Fruit fly (Drosophila melanogaster) whole organism, pupa: ENCODE results near the gene CG7084.
"Not testable (repeated sequence)": the region's sequence is repeated elsewhere in the genome, so short reads cannot be mapped to it uniquely, and the experiment has no call there.

ENCODE experiments used
- CG10348 ChIP-seq: fragments of 200-800 bp; sonication (Bioruptor generic); IDR thresholded peaks from 2 replicates; pipeline ENCODE4 v1.3.6; 2022; ENCODE audit warnings: missing biosample characterization, missing genetic modification characterization
- CG12605 ChIP-seq: fragments of 200-800 bp; sonication (Bioruptor generic); IDR thresholded peaks from 2 replicates; pipeline ENCODE4 v1.3.6; 2022; ENCODE audit warnings: missing biosample characterization, missing genetic modification characterization
- CG13204 ChIP-seq: fragments of 200-800 bp; sonication (Bioruptor generic); optimal IDR thresholded peaks from 2 replicates; lab custom pipeline; 2018; ENCODE audit warnings: missing biosample characterization, mild to moderate bottlenecking, missing genetic modification characterization, moderate library complexity
- CG14655 ChIP-seq: fragments of 200-800 bp; sonication (Bioruptor generic); optimal IDR thresholded peaks from 3 replicates; lab custom pipeline; 2017; ENCODE audit warnings: mild to moderate bottlenecking, missing biosample characterization, missing genetic modification reagents, missing genetic modification characterization
- CG15710 ChIP-seq: fragments of 200-800 bp; sonication (Bioruptor generic); optimal IDR thresholded peaks from 2 replicates; lab custom pipeline; 2018; ENCODE audit warnings: missing biosample characterization, mild to moderate bottlenecking, missing genetic modification characterization, moderate library complexity
- CG17806 ChIP-seq: fragments of 200-800 bp; sonication (Bioruptor generic); optimal IDR thresholded peaks from 2 replicates; lab custom pipeline; 2018; ENCODE audit warnings: missing biosample characterization, mild to moderate bottlenecking, missing genetic modification characterization, moderate library complexity
- CG32121 ChIP-seq: fragments of 200-800 bp; sonication (Bioruptor generic); IDR thresholded peaks from 2 replicates; pipeline ENCODE4 v1.3.6; 2022; ENCODE audit warnings: missing biosample characterization, missing genetic modification characterization
- CG34367 ChIP-seq: fragments of 200-800 bp; sonication (Bioruptor generic); optimal IDR thresholded peaks from 2 replicates; lab custom pipeline; 2018; ENCODE audit warnings: missing biosample characterization, mild to moderate bottlenecking, missing genetic modification characterization
- CG4496 ChIP-seq: fragments of 200-800 bp; sonication (Bioruptor generic); IDR thresholded peaks from 3 replicates; pipeline ENCODE4 v1.3.6; 2022; ENCODE audit warnings: missing biosample characterization, missing genetic modification characterization
- CG8159 ChIP-seq: fragments of 200-800 bp; sonication (Bioruptor generic); optimal IDR thresholded peaks from 3 replicates; lab custom pipeline; 2018; ENCODE audit warnings: missing biosample characterization, mild to moderate bottlenecking, missing genetic modification characterization, moderate library complexity
- CG8301 ChIP-seq: fragments of 200-800 bp; sonication (Bioruptor generic); optimal IDR thresholded peaks from 2 replicates; lab custom pipeline; 2018; ENCODE audit warnings: missing biosample characterization, mild to moderate bottlenecking, missing genetic modification characterization
- CG9948 ChIP-seq: fragments of 200-800 bp; sonication (Bioruptor generic); optimal IDR thresholded peaks from 2 replicates; lab custom pipeline; 2018; ENCODE audit warnings: missing biosample characterization, mild to moderate bottlenecking, missing genetic modification characterization, moderate library complexity
- D1 ChIP-seq: fragments of 200-800 bp; sonication (Bioruptor generic); optimal IDR thresholded peaks from 2 replicates; lab custom pipeline; 2018; ENCODE audit warnings: missing biosample characterization, mild to moderate bottlenecking, missing genetic modification characterization, moderate library complexity
- EcR ChIP-seq: fragments of 200-800 bp; sonication (Bioruptor generic); optimal IDR thresholded peaks from 3 replicates; lab custom pipeline; 2019; ENCODE audit warnings: missing biosample characterization, missing genetic modification characterization, mild to moderate bottlenecking, moderate library complexity, missing genetic modification reagents
- Ets98B ChIP-seq: fragments of 200-800 bp; sonication (Bioruptor generic); IDR thresholded peaks from 2 replicates; pipeline ENCODE4 v1.3.6; 2022; ENCODE audit warnings: missing biosample characterization, missing genetic modification characterization
- Pif1A ChIP-seq: fragments of 200-800 bp; sonication (Bioruptor generic); optimal IDR thresholded peaks from 3 replicates; lab custom pipeline; 2016; ENCODE audit warnings: missing biosample characterization, missing genetic modification characterization
- Pif1B ChIP-seq: fragments of 200-800 bp; sonication (Bioruptor generic); optimal IDR thresholded peaks from 3 replicates; lab custom pipeline; 2016; ENCODE audit warnings: missing biosample characterization, missing genetic modification characterization
- Snoo ChIP-seq: fragments of 200-800 bp; sonication (Bioruptor generic); optimal IDR thresholded peaks from 3 replicates; lab custom pipeline; 2017; ENCODE audit warnings: missing biosample characterization, mild to moderate bottlenecking, missing genetic modification characterization, inconsistent platforms
- fd96Ca ChIP-seq: fragments of 200-800 bp; sonication (Bioruptor generic); IDR thresholded peaks from 3 replicates; pipeline ENCODE4 v1.3.6; 2022; ENCODE audit warnings: missing biosample characterization, missing genetic modification characterization
- gl ChIP-seq: fragments of 200-800 bp; sonication (Bioruptor generic); optimal IDR thresholded peaks from 2 replicates; lab custom pipeline; 2018; ENCODE audit warnings: missing biosample characterization, mild to moderate bottlenecking, missing genetic modification characterization
- rn ChIP-seq: fragments of 200-800 bp; sonication (Bioruptor generic); IDR thresholded peaks from 2 replicates; pipeline ENCODE4 v1.3.6; 2022; ENCODE audit warnings: missing biosample characterization, missing genetic modification characterization

The CG7084 gene

dm6 chr3R:22298505-22298904 lies at the start of gene CG7084:
Gene CG7084 (plus strand): TSS chr3R:22298805.
- TF ChIP-seq CG13204 (GFP tag; lab: Kevin White, UChicago); CG34367; CG4496: not testable (repeated sequence)

dm6 chr3R:22260205-22260604 lies 38.4 kb upstream of the CG7084 start:
- TF ChIP-seq CG14655 (GFP tag; lab: Kevin White, UChicago) (peak; percentile 52), CG8159 (tag; lab: Kevin White, UChicago) (peak; percentile 78), CG8301 (tag; lab: Kevin White, UChicago) (peak; percentile 43), CG4496 (peak; percentile 70; the same call in 2 of the 3 replicates), CG13204 (GFP tag; lab: Kevin White, UChicago) (no peak), EcR (GFP tag; lab: Kevin White, UChicago) (no peak), fd96Ca (GFP tag; lab: Robert Waterston, UW) (peak; percentile 39; the same call in 1 of the 3 replicates), CG9948 (tag; lab: Kevin White, UChicago) (peak; percentile 56), CG10348 (no peak), Ets98B (GFP tag; lab: Robert Waterston, UW) (no peak), rn (GFP tag; lab: Robert Waterston, UW) (no peak), gl (tag; lab: Kevin White, UChicago) (peak; percentile 13), CG32121 (no peak), Pif1A (peak; percentile 4), D1 (tag; lab: Kevin White, UChicago) (no peak), Snoo (tag; lab: Kevin White, UChicago) (no peak), CG17806 (peak; percentile 67), Pif1B (GFP tag; lab: Kevin White, UChicago) (peak; percentile 7), CG34367 (peak; percentile 43), CG15710 (tag; lab: Kevin White, UChicago) (peak; percentile 60), CG12605 (GFP tag; lab: Robert Waterston, UW) (no peak)

- peak; percentile 4 for TF ChIP-seq CG14655 (GFP tag; lab: Kevin White, UChicago)
- TF ChIP-seq CG13204 (GFP tag; lab: Kevin White, UChicago) = no peak
- peak; percentile 49; the same call in 1 of the 3 replicates for TF ChIP-seq fd96Ca (GFP tag; lab: Robert Waterston, UW)
These were observed 37.7 kb upstream of the CG7084 start for dm6 chr3R:22260675-22261461.

dm6 chr3R:22267340-22267739 lies 31.3 kb upstream of the CG7084 start:
- TF ChIP-seq Ets98B (GFP tag; lab: Robert Waterston, UW) = 0 out of 2 replicates have a peak, but pooled peaks have one; percentile 13
- TF ChIP-seq gl (tag; lab: Kevin White, UChicago) = no peak
- no peak for TF ChIP-seq rn (GFP tag; lab: Robert Waterston, UW)
- TF ChIP-seq Pif1A = no peak
- peak; percentile 26 for TF ChIP-seq CG8159 (tag; lab: Kevin White, UChicago)
- TF ChIP-seq CG13204 (GFP tag; lab: Kevin White, UChicago) = no peak
- TF ChIP-seq CG4496 = peak; percentile 57; the same call in 1 of the 3 replicates
- TF ChIP-seq Snoo (tag; lab: Kevin White, UChicago) = no peak
- TF ChIP-seq CG10348 = no peak
- no peak for TF ChIP-seq CG9948 (tag; lab: Kevin White, UChicago)
- peak; percentile 23; the same call in 1 of the 2 replicates for TF ChIP-seq CG32121
- no peak for TF ChIP-seq D1 (tag; lab: Kevin White, UChicago)
- peak; percentile 33 for TF ChIP-seq CG14655 (GFP tag; lab: Kevin White, UChicago)
- no peak for TF ChIP-seq CG12605 (GFP tag; lab: Robert Waterston, UW)
- peak; percentile 16 for TF ChIP-seq CG8301 (tag; lab: Kevin White, UChicago)
- peak; percentile 36; the same call in 1 of the 3 replicates for TF ChIP-seq fd96Ca (GFP tag; lab: Robert Waterston, UW)
- peak; percentile 23 for TF ChIP-seq CG15710 (tag; lab: Kevin White, UChicago)
- TF ChIP-seq CG34367 = no peak
- no peak for TF ChIP-seq EcR (GFP tag; lab: Kevin White, UChicago)
- TF ChIP-seq Pif1B (GFP tag; lab: Kevin White, UChicago) = no peak
- no peak for TF ChIP-seq CG17806
- TF ChIP-seq, all 21 proteins: peak for 8

- TF ChIP-seq CG34367 = no peak
- TF ChIP-seq Ets98B (GFP tag; lab: Robert Waterston, UW) = no peak
- no peak for TF ChIP-seq CG13204 (GFP tag; lab: Kevin White, UChicago)
- TF ChIP-seq CG14655 (GFP tag; lab: Kevin White, UChicago) = no peak
- TF ChIP-seq rn (GFP tag; lab: Robert Waterston, UW) = no peak
- no peak for TF ChIP-seq Snoo (tag; lab: Kevin White, UChicago)
- TF ChIP-seq CG8301 (tag; lab: Kevin White, UChicago) = no peak
- TF ChIP-seq CG15710 (tag; lab: Kevin White, UChicago) = no peak
- TF ChIP-seq CG32121 = no peak
- no peak for TF ChIP-seq CG10348
- no peak for TF ChIP-seq CG17806
- no peak for TF ChIP-seq gl (tag; lab: Kevin White, UChicago)
- no peak for TF ChIP-seq EcR (GFP tag; lab: Kevin White, UChicago)
- TF ChIP-seq CG9948 (tag; lab: Kevin White, UChicago) = no peak
- TF ChIP-seq CG12605 (GFP tag; lab: Robert Waterston, UW) = no peak
These were observed 29.8 kb upstream of the CG7084 start for dm6 chr3R:22268845-22269244.
